Worm (Caenorhabditis elegans) whole organism, L3 larva: ENCODE data around the gene yars-2.

Source experiments
- R02D3.7 ChIP-seq: fragments of 150-350 bp; optimal IDR thresholded peaks from 2 replicates; lab custom pipeline; 2014; ENCODE audit warnings: missing biosample characterization, missing genetic modification characterization
- ZK546.5 ChIP-seq: sonication (generic microtip); optimal IDR thresholded peaks from 2 replicates; lab custom pipeline; 2017; ENCODE audit warnings: missing biosample characterization, missing genetic modification characterization
- aly-2 ChIP-seq: fragments of 150-350 bp; optimal IDR thresholded peaks from 2 replicates; lab custom pipeline; 2014; ENCODE audit warnings: missing biosample characterization, missing genetic modification characterization
- ama-1 ChIP-seq: fragments of 150-350 bp; optimal IDR thresholded peaks from 2 replicates; lab custom pipeline; 2018
- ceh-16 ChIP-seq: sonication (generic microtip); optimal IDR thresholded peaks from 2 replicates; lab custom pipeline; 2017; ENCODE audit warnings: missing biosample characterization, missing genetic modification characterization
- ceh-28 ChIP-seq: fragments of 150-350 bp; optimal IDR thresholded peaks from 2 replicates; lab custom pipeline; 2014; ENCODE audit warnings: missing biosample characterization, missing genetic modification reagents, missing genetic modification characterization
- ceh-82 ChIP-seq: fragments of 150-350 bp; optimal IDR thresholded peaks from 2 replicates; lab custom pipeline; 2014; ENCODE audit warnings: missing biosample characterization, missing genetic modification characterization
- ceh-9 ChIP-seq: sonication (generic microtip); optimal IDR thresholded peaks from 2 replicates; lab custom pipeline; 2018; ENCODE audit warnings: missing biosample characterization, missing genetic modification characterization
- daf-12 ChIP-seq: fragments of 150-350 bp; optimal IDR thresholded peaks from 2 replicates; lab custom pipeline; 2014; ENCODE audit warnings: missing biosample characterization, missing genetic modification reagents, missing genetic modification characterization
- egl-27 ChIP-seq: sonication (generic microtip); optimal IDR thresholded peaks from 4 replicates; lab custom pipeline; 2017; ENCODE audit warnings: missing biosample characterization, missing genetic modification reagents, missing genetic modification characterization
- egl-5 ChIP-seq: fragments of 150-350 bp; optimal IDR thresholded peaks from 2 replicates; lab custom pipeline; 2017; ENCODE audit warnings: missing biosample characterization, missing genetic modification reagents, missing genetic modification characterization, inconsistent platforms
- elt-1 ChIP-seq: fragments of 150-350 bp; optimal IDR thresholded peaks from 2 replicates; lab custom pipeline; 2014; ENCODE audit warnings: missing biosample characterization, missing genetic modification characterization
- elt-2 ChIP-seq: sonication (generic microtip); optimal IDR thresholded peaks from 2 replicates; lab custom pipeline; 2016; ENCODE audit warnings: missing genetic modification reagents, mild to moderate bottlenecking, missing genetic modification characterization, missing compliant biosample characterization
- elt-3 ChIP-seq, 3 experiments: fragments of 150-350 bp in 1 of 3; sonication (generic microtip) in 2 of 3; optimal IDR thresholded peaks; 2 replicates in 2 of 3; 4 replicates in 1 of 3; lab custom pipeline; 2014 to 2017; ENCODE audit warnings: missing biosample characterization in 3 of 3, missing genetic modification characterization in 3 of 3
- eor-1 ChIP-seq, 2 experiments: fragments of 150-350 bp; optimal IDR thresholded peaks; 2 replicates each; lab custom pipeline; 2014 to 2018; ENCODE audit warnings: missing biosample characterization in 2 of 2, missing genetic modification characterization in 2 of 2
- fkh-10 ChIP-seq: sonication (generic microtip); optimal IDR thresholded peaks from 2 replicates; lab custom pipeline; 2017; ENCODE audit warnings: missing biosample characterization, missing genetic modification reagents, missing genetic modification characterization
- fkh-2 ChIP-seq: fragments of 150-350 bp; optimal IDR thresholded peaks from 2 replicates; lab custom pipeline; 2014; ENCODE audit warnings: missing biosample characterization, missing genetic modification reagents, missing genetic modification characterization
- fos-1 ChIP-seq: fragments of 150-350 bp; optimal IDR thresholded peaks from 2 replicates; lab custom pipeline; 2014; ENCODE audit warnings: missing biosample characterization, missing genetic modification characterization
- hmg-11 ChIP-seq: sonication (generic microtip); optimal IDR thresholded peaks from 2 replicates; lab custom pipeline; 2016; ENCODE audit warnings: missing genetic modification characterization, missing compliant biosample characterization
- jun-1 ChIP-seq: fragments of 150-350 bp; optimal IDR thresholded peaks from 2 replicates; lab custom pipeline; 2014; ENCODE audit warnings: missing biosample characterization, missing genetic modification reagents, missing genetic modification characterization
- lin-15B ChIP-seq: fragments of 150-350 bp; optimal IDR thresholded peaks from 2 replicates; lab custom pipeline; 2014; ENCODE audit warnings: missing biosample characterization, missing genetic modification characterization
- lin-39 ChIP-seq: fragments of 150-350 bp; optimal IDR thresholded peaks from 2 replicates; lab custom pipeline; 2018; ENCODE audit warnings: missing biosample characterization, missing genetic modification reagents, missing genetic modification characterization
- lsy-12 ChIP-seq: sonication (generic microtip); optimal IDR thresholded peaks from 2 replicates; lab custom pipeline; 2016; ENCODE audit warnings: mild to moderate bottlenecking, missing genetic modification characterization, missing compliant biosample characterization
- mdl-1 ChIP-seq: fragments of 150-350 bp; optimal IDR thresholded peaks from 2 replicates; lab custom pipeline; 2014; ENCODE audit warnings: missing biosample characterization, missing genetic modification characterization
- mml-1 ChIP-seq: fragments of 150-350 bp; sonication (generic microtip); optimal IDR thresholded peaks from 3 replicates; lab custom pipeline; 2014; ENCODE audit warnings: missing biosample characterization, missing genetic modification characterization
- nfya-1 ChIP-seq: sonication (generic microtip); optimal IDR thresholded peaks from 2 replicates; lab custom pipeline; 2017; ENCODE audit warnings: missing genetic modification characterization, mild to moderate bottlenecking, missing compliant biosample characterization, antibody characterized with exemption, moderate library complexity; ENCODE audit not compliant: insufficient read depth
- nhr-11 ChIP-seq: fragments of 150-350 bp; optimal IDR thresholded peaks from 2 replicates; lab custom pipeline; 2014; ENCODE audit warnings: missing biosample characterization, missing genetic modification characterization
- nhr-12 ChIP-seq: fragments of 150-350 bp; optimal IDR thresholded peaks from 2 replicates; lab custom pipeline; 2014; ENCODE audit warnings: missing biosample characterization, missing genetic modification characterization
- nhr-23 ChIP-seq: fragments of 150-350 bp; optimal IDR thresholded peaks from 2 replicates; lab custom pipeline; 2014; ENCODE audit warnings: missing biosample characterization, missing genetic modification reagents, missing genetic modification characterization
- nhr-237 ChIP-seq: fragments of 150-350 bp; optimal IDR thresholded peaks from 2 replicates; lab custom pipeline; 2014; ENCODE audit warnings: missing biosample characterization, missing genetic modification characterization
- nhr-25 ChIP-seq: sonication (generic microtip); optimal IDR thresholded peaks from 2 replicates; lab custom pipeline; 2017; ENCODE audit warnings: missing biosample characterization, missing genetic modification characterization
- nhr-28 ChIP-seq: fragments of 150-350 bp; optimal IDR thresholded peaks from 2 replicates; lab custom pipeline; 2014; ENCODE audit warnings: missing biosample characterization, missing genetic modification characterization
- nhr-43 ChIP-seq: sonication (generic microtip); optimal IDR thresholded peaks from 2 replicates; lab custom pipeline; 2016; ENCODE audit warnings: mild to moderate bottlenecking, missing genetic modification characterization, missing compliant biosample characterization; ENCODE audit not compliant: poor library complexity, severe bottlenecking
- nhr-67 ChIP-seq: fragments of 150-350 bp; optimal IDR thresholded peaks from 2 replicates; lab custom pipeline; 2014; ENCODE audit warnings: missing biosample characterization, missing genetic modification characterization
- nhr-76 ChIP-seq: fragments of 150-350 bp; sonication (generic microtip); optimal IDR thresholded peaks from 5 replicates; lab custom pipeline; 2014; ENCODE audit warnings: missing biosample characterization, missing genetic modification characterization
- nhr-77 ChIP-seq: fragments of 150-350 bp; optimal IDR thresholded peaks from 2 replicates; lab custom pipeline; 2014; ENCODE audit warnings: missing biosample characterization, missing genetic modification characterization
- pha-4 ChIP-seq: fragments of 150-350 bp; optimal IDR thresholded peaks from 2 replicates; lab custom pipeline; 2014; ENCODE audit warnings: missing biosample characterization, missing genetic modification reagents, missing genetic modification characterization
- pqm-1 ChIP-seq: fragments of 150-350 bp; optimal IDR thresholded peaks from 2 replicates; lab custom pipeline; 2017; ENCODE audit warnings: missing biosample characterization, missing genetic modification characterization, inconsistent platforms
- sea-2 ChIP-seq: fragments of 150-350 bp; sonication (generic microtip); optimal IDR thresholded peaks from 4 replicates; lab custom pipeline; 2014; ENCODE audit warnings: missing biosample characterization, missing genetic modification reagents, missing genetic modification characterization
- skn-1 ChIP-seq: fragments of 150-350 bp; optimal IDR thresholded peaks from 2 replicates; lab custom pipeline; 2014; ENCODE audit warnings: missing biosample characterization, missing genetic modification characterization
- snpc-4 ChIP-seq: fragments of 150-350 bp; optimal IDR thresholded peaks from 2 replicates; lab custom pipeline; 2014; ENCODE audit warnings: missing biosample characterization, missing genetic modification characterization
- tbx-2 ChIP-seq: sonication (generic microtip); optimal IDR thresholded peaks from 2 replicates; lab custom pipeline; 2016; ENCODE audit warnings: mild to moderate bottlenecking, missing genetic modification characterization, missing compliant biosample characterization
- unc-39 ChIP-seq: sonication (generic microtip); optimal IDR thresholded peaks from 4 replicates; lab custom pipeline; 2017; ENCODE audit warnings: missing biosample characterization, missing genetic modification characterization
- unc-62 ChIP-seq: fragments of 150-350 bp; sonication (generic microtip); optimal IDR thresholded peaks from 4 replicates; lab custom pipeline; 2014; ENCODE audit warnings: missing biosample characterization, missing genetic modification reagents, missing genetic modification characterization
- zag-1 ChIP-seq: fragments of 150-350 bp; optimal IDR thresholded peaks from 2 replicates; lab custom pipeline; 2014; ENCODE audit warnings: missing biosample characterization, missing genetic modification characterization
- ztf-11 ChIP-seq: fragments of 150-350 bp; optimal IDR thresholded peaks from 2 replicates; lab custom pipeline; 2014; ENCODE audit warnings: missing biosample characterization, missing genetic modification characterization
- ztf-4 ChIP-seq: fragments of 150-350 bp; optimal IDR thresholded peaks from 2 replicates; lab custom pipeline; 2014; ENCODE audit warnings: missing biosample characterization, missing genetic modification characterization

The yars-2 gene

DNA sequence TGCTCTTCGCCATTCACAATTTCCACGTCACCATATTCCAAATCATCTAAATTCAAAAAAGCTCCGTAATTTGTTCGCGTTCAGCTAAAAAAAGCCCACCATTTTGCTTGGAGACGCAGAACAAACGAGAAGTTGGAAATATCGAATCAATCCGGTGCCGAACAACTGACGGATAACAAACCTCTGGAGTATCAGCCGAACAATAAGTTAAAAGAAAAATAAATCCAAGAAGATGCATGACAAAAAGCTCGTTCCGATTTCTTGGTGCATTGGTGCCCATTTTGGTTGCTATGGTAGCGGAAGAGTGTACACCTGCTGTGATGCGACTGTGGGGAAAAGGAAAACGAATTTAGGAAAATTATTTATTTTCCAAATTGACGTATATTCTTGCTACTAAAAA, 35.1 kb upstream of the yars-2 start, which contains the start of gene tctn-1:
tctn-1 (minus strand) TSS at position 280 of the 400 bp plus-strand sequence.
- TF ChIP-seq R02D3.7, result peak; percentile 36
- TF ChIP-seq fkh-2 (tag; lab: Kevin White, UChicago), result no peak
- no peak for TF ChIP-seq egl-27 (tag; lab: Kevin White, UChicago)
- TF ChIP-seq ama-1 (lab: Kevin White, UChicago), result peak; percentile 65
- no peak for TF ChIP-seq nhr-23
- TF ChIP-seq nhr-11, result no peak
- no peak for TF ChIP-seq sea-2 (GFP tag; lab: Kevin White, UChicago)
- no peak for TF ChIP-seq lin-39 (tag; lab: Kevin White, UChicago)
- TF ChIP-seq ztf-4, result no peak
- no peak for TF ChIP-seq eor-1 (tag; optimal IDR thresholded peaks at IDR 0.05; lab: Kevin White, UChicago)
- TF ChIP-seq nfya-1 (tag; lab: Kevin White, UChicago), result peak; percentile 24
- no peak for TF ChIP-seq nhr-67 (tag; lab: Kevin White, UChicago)
- no peak for TF ChIP-seq nhr-237 (tag; lab: Kevin White, UChicago)
- no peak for TF ChIP-seq lsy-12
- no peak for TF ChIP-seq ztf-11
- TF ChIP-seq unc-39, result no peak
- TF ChIP-seq unc-62, result no peak
- TF ChIP-seq fos-1 (tag; lab: Kevin White, UChicago), result no peak
- no peak for TF ChIP-seq ZK546.5 (tag; lab: Kevin White, UChicago)
- peak; percentile 16 for TF ChIP-seq lin-15B (tag; lab: Kevin White, UChicago)
- no peak for TF ChIP-seq elt-1
- no peak for TF ChIP-seq zag-1 (tag; lab: Kevin White, UChicago)
- no peak for TF ChIP-seq nhr-28
- no peak for TF ChIP-seq jun-1 (tag; lab: Kevin White, UChicago)
- TF ChIP-seq nhr-25 (tag; lab: Kevin White, UChicago), result no peak
- no peak for TF ChIP-seq mdl-1
- no peak for TF ChIP-seq fkh-10 (GFP tag; lab: Kevin White, UChicago)
- TF ChIP-seq hmg-11 (tag; lab: Kevin White, UChicago), result no peak
- TF ChIP-seq pqm-1 (tag; lab: Kevin White, UChicago), result no peak
- no peak for TF ChIP-seq ceh-82 (tag; lab: Kevin White, UChicago)

DNA sequence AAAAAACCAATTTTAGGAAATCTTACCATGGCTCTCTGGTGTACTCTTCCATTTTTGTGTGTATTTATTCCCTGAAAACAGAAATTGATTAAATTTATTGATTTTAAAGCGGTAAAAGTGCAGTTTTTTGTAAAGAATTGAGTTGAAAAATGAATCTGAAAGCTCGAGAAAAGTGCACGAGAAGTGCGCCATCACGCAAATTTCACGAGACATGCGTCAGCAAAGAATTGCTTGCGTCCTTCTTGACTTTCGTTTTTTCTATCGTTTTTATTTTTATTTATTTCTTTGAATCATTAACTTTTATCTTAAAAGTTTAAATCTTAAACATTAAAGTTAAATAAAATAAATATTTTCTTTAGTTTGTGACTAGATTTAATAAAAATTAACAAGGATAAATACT, 33.0 kb upstream of the yars-2 start, which contains the start of gene timm-17B.1:
timm-17B.1 (minus strand) TSS at position 71 of the 400 bp plus-strand sequence.
- TF ChIP-seq ztf-11 (no peak), lsy-12 (peak; percentile 21), tbx-2 (tag; lab: Kevin White, UChicago) (peak; percentile 49), mml-1 (no peak), mdl-1 (no peak), nfya-1 (tag; lab: Kevin White, UChicago) (peak; percentile 81), unc-62 (no peak), pqm-1 (tag; lab: Kevin White, UChicago) (no peak), zag-1 (tag; lab: Kevin White, UChicago) (no peak), snpc-4 (tag; lab: Kevin White, UChicago) (peak; percentile 29), nhr-11 (no peak), ama-1 (lab: Kevin White, UChicago) (no peak), elt-1 (no peak), ceh-16 (tag; lab: Kevin White, UChicago) (no peak), elt-3 (tag; optimal IDR thresholded peaks at IDR 0.05; lab: Kevin White, UChicago) (no peak), elt-2 (tag; lab: Kevin White, UChicago) (peak; percentile 25), nhr-28 (no peak), nhr-67 (tag; lab: Kevin White, UChicago) (no peak), nhr-23 (peak; percentile 66), nhr-43 (tag; lab: Kevin White, UChicago) (peak; percentile 75), nhr-76 (tag; lab: Kevin White, UChicago) (no peak), nhr-12 (tag; lab: Kevin White, UChicago) (no peak), fos-1 (tag; lab: Kevin White, UChicago) (no peak), fkh-10 (GFP tag; lab: Kevin White, UChicago) (no peak), unc-39 (no peak), egl-27 (tag; lab: Kevin White, UChicago) (no peak), daf-12 (tag; lab: Kevin White, UChicago) (no peak), jun-1 (tag; lab: Kevin White, UChicago) (no peak), skn-1 (tag; lab: Kevin White, UChicago) (peak; percentile 52), ceh-82 (tag; lab: Kevin White, UChicago) (no peak), aly-2 (tag; lab: Kevin White, UChicago) (no peak), nhr-237 (tag; lab: Kevin White, UChicago) (no peak), fkh-2 (tag; lab: Kevin White, UChicago) (no peak), nhr-25 (tag; lab: Kevin White, UChicago) (peak; percentile 13), ceh-9 (tag; lab: Kevin White, UChicago) (no peak), egl-5 (tag; lab: Kevin White, UChicago) (no peak), pha-4 (tag; lab: Kevin White, UChicago) (peak; percentile 79), sea-2 (GFP tag; lab: Kevin White, UChicago) (no peak), ztf-4 (no peak), ZK546.5 (tag; lab: Kevin White, UChicago) (no peak), hmg-11 (tag; lab: Kevin White, UChicago) (peak; percentile 45), nhr-77 (tag; lab: Kevin White, UChicago) (no peak), eor-1 (tag; optimal IDR thresholded peaks at IDR 0.05; lab: Kevin White, UChicago) (no peak), lin-39 (tag; lab: Kevin White, UChicago) (no peak), ceh-28 (peak; percentile 57), lin-15B (tag; lab: Kevin White, UChicago) (peak; percentile 76), R02D3.7 (peak; percentile 73)
